Worm (Caenorhabditis elegans) whole organism, L2 larva: ENCODE measurements around the gene Y49A3A.4.

Experiments used
- blmp-1 ChIP-seq: sonication (generic microtip); optimal IDR thresholded peaks from 2 replicates; lab custom pipeline; 2017; ENCODE audit warnings: missing genetic modification characterization, mild to moderate bottlenecking, missing compliant biosample characterization, antibody characterized with exemption, moderate library complexity; ENCODE audit not compliant: insufficient read depth
- ceh-82 ChIP-seq: fragments of 150-350 bp; optimal IDR thresholded peaks from 2 replicates; lab custom pipeline; 2014; ENCODE audit warnings: missing biosample characterization, missing genetic modification characterization
- nhr-77 ChIP-seq: fragments of 150-350 bp; optimal IDR thresholded peaks from 2 replicates; lab custom pipeline; 2014; ENCODE audit warnings: missing biosample characterization, missing genetic modification characterization

DNA sequence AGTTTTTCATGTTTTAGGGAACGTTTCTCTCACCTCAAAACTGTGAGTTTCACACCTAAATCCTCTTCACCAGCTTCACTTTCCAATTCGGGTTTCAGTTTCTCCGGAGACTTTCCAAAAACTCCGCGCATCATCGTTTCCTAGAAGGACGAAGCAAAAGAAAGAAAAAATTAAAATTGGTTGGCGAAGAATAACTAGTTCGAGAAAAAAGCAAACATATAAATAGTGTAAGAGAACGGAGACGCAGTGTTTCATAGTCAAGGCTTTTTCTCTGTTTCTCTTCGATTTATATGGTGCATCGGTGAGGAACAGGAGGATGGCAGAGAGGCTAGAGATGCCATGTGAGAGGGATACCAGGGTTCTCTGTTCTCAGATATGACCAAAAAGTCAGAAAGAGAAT lies 35.9 kb downstream of the Y49A3A.4 start, which contains the start of gene F47B8.3:
- TF ChIP-seq blmp-1 (tag; lab: Kevin White, UChicago) (no peak), nhr-77 (tag; lab: Kevin White, UChicago) (no peak), ceh-82 (tag; lab: Kevin White, UChicago) (no peak)
